Worm (Caenorhabditis elegans) whole organism, dauer: Measurements from ENCODE around the gene srv-17.

Experiments
- unc-62 ChIP-seq: sonication (generic microtip); optimal IDR thresholded peaks from 2 replicates; lab custom pipeline; 2017; ENCODE audit warnings: missing biosample characterization, missing genetic modification reagents, missing genetic modification characterization

Gene srv-17

ce11 chrIV:5860762-5861161 lies 9.2 kb downstream of the srv-17 start:
- TF ChIP-seq unc-62 (GFP tag; lab: Kevin White, UChicago), result no peak

- TF ChIP-seq unc-62 (GFP tag; lab: Kevin White, UChicago), result no peak
These were observed 10.1 kb downstream of the srv-17 start, which contains the start of gene C06E7.4 for ce11 chrIV:5859876-5860275. Gene C06E7.4 (minus strand): TSS chrIV:5859976.

DNA sequence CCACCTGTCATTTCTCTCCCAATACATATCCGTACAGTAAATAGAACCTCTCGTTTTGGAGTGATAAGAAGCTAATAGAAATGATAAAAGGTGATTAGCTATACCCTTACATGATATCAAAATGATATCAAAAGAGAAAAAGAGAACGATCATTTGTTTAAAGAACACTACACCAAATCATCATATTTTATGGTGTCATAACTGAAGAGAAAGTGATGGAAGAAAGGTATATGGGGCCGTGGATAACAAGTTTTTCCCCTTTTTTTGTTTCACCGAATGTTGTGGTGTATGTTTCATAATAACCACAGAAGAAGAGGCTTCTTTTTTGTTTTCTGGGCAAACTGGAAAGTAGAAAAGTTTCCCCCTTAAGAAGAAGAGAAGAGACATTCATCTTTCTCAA lies 11.8 kb downstream of the srv-17 start:
- no peak for TF ChIP-seq unc-62 (GFP tag; lab: Kevin White, UChicago)

- no peak for TF ChIP-seq unc-62 (GFP tag; lab: Kevin White, UChicago)
These were observed 13.0 kb downstream of the srv-17 start for ce11 chrIV:5856975-5857374.

ce11 chrIV:5855608-5856007 lies 14.4 kb downstream of the srv-17 start:
- no peak for TF ChIP-seq unc-62 (GFP tag; lab: Kevin White, UChicago)

DNA sequence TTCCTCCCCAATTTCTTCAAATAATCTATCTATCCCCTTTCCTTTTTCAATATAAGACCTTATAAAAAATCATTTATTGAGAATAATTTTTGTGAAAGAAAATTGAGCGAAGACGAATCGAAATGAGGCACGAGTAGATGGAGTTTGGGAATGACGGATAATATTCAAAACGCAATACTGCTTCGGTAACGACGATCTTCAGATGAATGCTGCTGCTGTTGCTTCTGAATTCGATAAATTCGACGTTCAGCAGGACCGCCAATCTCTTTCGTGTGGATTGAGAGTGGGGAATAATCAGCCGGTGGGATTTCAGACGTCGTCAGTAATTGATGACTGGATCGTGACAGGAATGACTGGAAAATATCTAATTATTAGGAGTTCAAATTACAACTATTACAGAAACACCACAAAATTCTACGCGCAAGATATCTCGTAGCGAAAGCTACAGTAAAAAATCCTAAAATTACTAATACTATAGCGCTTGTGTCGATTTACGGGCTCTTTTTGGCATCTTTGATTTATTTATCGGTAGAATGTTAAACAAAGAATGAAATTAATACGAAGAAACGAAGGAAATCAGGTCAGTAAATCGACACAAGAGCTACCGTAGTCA lies 19.1 kb downstream of the srv-17 start:
- TF ChIP-seq unc-62 (GFP tag; lab: Kevin White, UChicago), result no peak

ce11 chrIV:5847986-5848707 lies 21.8 kb downstream of the srv-17 start, which contains the start of gene sams-3:
Gene sams-3 (plus strand): TSS chrIV:5848657.
- TF ChIP-seq unc-62 (GFP tag; lab: Kevin White, UChicago), result no peak

DNA sequence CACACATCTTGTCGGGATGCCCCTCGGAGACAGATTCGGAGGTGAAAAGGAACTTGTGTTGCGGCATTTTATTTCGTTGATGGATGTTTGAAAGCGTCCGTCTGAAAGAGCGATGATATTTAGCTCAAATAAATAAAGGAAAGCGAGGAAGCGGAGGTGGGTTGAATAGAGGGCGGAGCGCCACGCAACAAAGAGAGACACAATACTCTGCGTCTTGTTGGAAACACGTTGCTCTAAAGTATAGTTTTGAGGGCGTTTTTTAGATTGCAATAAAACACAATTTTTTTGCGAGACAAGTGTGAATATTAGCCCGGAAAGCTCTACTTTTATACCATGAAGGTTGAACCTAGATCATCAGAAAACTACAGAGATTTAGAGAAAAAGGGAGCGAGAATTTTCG lies 23.7 kb downstream of the srv-17 start, which contains the start of gene sams-4:
TSS of gene sams-4 (minus strand) at position 101 of the 400 bp plus-strand sequence.
- no peak for TF ChIP-seq unc-62 (GFP tag; lab: Kevin White, UChicago)

DNA sequence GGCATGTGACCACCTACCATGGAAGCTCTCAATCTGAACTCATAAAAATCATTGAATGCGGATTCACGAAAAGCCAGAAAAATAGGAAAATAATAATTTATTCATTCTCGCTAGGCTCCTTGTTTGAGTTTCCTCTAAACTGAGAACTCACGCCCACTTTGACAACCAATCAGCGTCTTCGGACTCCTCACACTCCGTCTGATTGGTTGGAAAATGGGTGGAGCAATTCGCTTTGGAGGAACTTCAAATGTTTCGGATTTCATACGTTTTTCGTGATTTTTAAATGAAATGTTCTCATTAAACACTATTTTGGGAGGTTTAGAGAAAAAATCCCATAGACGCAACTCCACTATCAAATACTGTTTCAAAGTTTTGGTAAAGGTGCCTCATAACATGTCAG lies 27.1 kb downstream of the srv-17 start:
- TF ChIP-seq unc-62 (GFP tag; lab: Kevin White, UChicago), result no peak

DNA sequence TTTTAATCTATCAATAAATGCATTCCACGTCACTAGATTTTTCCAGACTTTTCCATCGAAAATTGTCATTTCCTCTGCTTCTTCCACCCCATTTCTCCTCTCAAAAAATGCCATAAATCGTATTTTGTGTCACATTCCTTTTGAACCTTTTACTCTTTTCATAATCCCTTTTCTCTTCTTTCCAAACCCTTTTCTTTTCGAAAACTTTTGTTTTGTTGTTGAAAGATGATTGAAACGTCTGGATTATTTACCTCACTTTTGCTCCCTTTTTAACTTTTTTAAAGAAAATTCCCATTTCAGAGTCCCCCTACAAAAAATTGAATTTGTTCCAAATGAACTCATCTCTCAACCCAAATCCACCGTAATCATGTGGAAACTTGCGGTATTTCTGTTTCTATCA lies 30.8 kb downstream of the srv-17 start, which contains the start of gene C06E7.2:
TSS of gene C06E7.2 (plus strand) at position 301 of the 400 bp plus-strand sequence.
- TF ChIP-seq unc-62 (GFP tag; lab: Kevin White, UChicago), result no peak

- TF ChIP-seq unc-62 (GFP tag; lab: Kevin White, UChicago), result no peak
These were observed 35.8 kb downstream of the srv-17 start for ce11 chrIV:5834182-5834581.

ce11 chrIV:5832801-5833200 lies 37.2 kb downstream of the srv-17 start:
- TF ChIP-seq unc-62 (GFP tag; lab: Kevin White, UChicago), result no peak

ce11 chrIV:5824493-5824892 lies 45.5 kb downstream of the srv-17 start, which contains the start of gene egal-1:
Gene egal-1 (plus strand): TSS chrIV:5824793.
- TF ChIP-seq unc-62 (GFP tag; lab: Kevin White, UChicago), result no peak

ce11 chrIV:5821997-5822396 lies 48.0 kb downstream of the srv-17 start:
- no peak for TF ChIP-seq unc-62 (GFP tag; lab: Kevin White, UChicago)

DNA sequence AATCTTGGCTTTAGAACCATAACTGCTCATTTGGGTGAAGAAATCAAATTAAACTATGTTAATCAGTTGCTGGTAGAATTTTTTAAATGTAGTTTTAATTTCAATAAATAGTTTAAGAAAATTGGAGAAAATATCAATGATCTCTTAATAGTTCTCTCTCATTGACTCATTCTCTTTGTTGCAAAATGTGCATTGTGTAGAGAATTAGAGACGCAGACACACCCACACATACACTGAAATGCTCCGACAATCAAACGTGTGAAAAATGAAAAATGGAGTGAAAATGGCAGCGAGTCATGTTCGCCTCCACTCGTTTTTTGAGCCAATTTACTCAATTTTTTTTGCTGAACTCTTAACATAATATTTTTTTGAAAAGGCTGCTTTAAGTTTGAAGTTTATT lies 49.0 kb downstream of the srv-17 start:
- no peak for TF ChIP-seq unc-62 (GFP tag; lab: Kevin White, UChicago)

DNA sequence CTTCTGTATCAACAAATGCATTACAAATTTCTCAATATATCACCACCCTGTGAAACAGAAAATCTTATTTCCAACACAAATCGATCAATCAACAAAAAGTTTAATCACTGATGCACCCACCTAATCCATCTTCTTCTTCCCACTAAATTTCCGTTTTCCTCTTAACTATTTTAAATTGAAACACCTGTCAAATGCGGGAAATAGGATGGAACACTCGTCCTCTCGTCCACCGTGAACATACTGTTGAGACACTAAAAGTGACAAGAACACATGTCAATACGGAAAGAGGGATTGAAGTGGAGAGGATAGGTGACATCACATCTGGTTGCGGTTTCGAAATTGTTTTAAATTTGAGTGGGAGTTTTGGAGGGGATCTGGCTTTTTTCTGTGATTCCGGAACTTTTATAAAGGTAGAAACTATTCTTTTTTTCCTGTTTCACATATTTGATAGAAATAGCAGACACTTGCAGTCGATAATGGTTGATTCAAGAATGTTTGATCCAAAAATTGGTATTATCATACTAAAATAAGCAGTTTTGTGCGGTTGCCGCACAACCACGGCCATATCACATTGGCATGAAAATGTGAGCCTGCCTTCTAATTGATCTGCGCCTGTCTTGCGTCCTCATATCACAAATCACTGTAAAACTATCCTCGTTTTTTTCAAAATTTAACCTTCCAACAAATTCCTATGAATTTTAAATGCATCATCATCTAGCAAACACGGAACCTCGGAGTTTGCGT lies 49.7 kb downstream of the srv-17 start:
- TF ChIP-seq unc-62 (GFP tag; lab: Kevin White, UChicago), result no peak
